Worm (Caenorhabditis elegans): ENCODE results near the gene Y59E9AL.36.
"Not testable (repeated sequence)": the region's sequence is repeated elsewhere in the genome, so short reads cannot be mapped to it uniquely, and the experiment has no call there.

The Y59E9AL.36 gene

DNA sequence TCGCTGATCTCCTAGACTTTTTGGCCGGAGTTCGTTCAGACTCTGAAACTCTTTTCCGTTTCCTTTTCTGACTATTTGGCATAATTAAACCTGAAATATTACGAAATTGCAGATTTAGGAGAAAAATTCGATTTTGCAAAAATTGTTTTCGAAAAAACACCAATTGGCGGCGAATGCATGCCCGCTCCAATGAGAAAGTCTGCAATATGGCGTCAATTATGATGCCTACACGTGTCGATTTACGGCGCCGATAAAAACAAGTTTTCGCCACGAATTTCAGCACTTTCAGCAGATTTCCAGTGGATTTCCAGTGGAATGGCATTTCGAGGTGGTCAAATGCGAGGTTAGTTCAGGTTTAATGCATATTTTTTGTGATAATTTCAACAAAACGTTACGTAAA, at the start of gene Y59E9AL.36, which contains the start of gene nbet-1:
TSS of gene Y59E9AL.36 (minus strand) at position 92 of the 400 bp plus-strand sequence.
TSS of gene nbet-1 (plus strand) at position 112 of the 400 bp plus-strand sequence.
- TF ChIP-seq W03F9.2 (tag; optimal IDR thresholded peaks at IDR 0.05) (peak; percentile 64), him-1 (tag; optimal IDR thresholded peaks at IDR 0.05) (no peak), dao-5 (tag; optimal IDR thresholded peaks at IDR 0.05) (no peak)

DNA sequence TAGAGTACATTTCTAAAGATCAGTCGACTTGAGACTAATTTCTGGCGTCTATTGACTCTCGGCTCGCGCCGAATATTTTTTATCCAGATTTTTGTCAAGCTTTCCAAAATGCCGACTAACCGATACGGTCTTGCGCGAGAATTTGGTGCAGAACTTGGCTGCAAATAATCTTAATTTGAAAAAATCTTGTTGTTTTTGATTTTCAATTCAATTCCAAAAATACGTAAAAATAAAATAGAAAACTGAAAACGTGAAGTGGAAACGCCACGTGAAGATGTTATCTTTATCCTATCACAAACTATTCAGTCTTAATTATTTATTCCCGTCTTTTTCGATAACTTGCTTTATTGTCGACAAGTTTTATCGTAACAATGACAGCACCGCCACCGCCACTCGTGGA, 49.1 kb upstream of the Y59E9AL.36 start, which contains the start of gene ttbk-2.1:
TSS of gene ttbk-2.1 (plus strand) at position 301 of the 400 bp plus-strand sequence.
- not testable (repeated sequence) for TF ChIP-seq him-1, W03F9.2, dao-5 (tag; optimal IDR thresholded peaks at IDR 0.05)

DNA sequence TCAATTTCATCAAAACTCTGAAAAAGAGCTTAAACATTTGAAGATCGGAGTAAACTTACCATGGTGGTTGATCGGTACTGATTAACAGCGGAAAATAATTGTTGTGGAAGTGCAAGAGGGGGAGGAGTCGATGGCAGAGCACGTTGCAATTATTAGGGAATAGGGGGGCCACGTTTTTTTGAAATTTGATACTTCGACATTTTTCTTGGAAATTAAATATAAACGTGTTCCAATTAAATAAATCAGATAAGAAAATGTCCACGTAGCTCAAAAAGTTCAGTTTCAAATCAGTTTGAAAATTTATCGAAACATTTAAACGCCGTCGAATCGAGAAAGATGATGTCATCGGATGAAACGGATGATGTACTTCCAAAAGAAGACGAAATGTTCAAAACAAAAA, 47.5 kb upstream of the Y59E9AL.36 start, which contains the start of gene F36H12.9:
TSS of gene F36H12.9 (plus strand) at position 301 of the 400 bp plus-strand sequence.
- not testable (repeated sequence) for TF ChIP-seq him-1, dao-5, W03F9.2 (tag; optimal IDR thresholded peaks at IDR 0.05)

DNA sequence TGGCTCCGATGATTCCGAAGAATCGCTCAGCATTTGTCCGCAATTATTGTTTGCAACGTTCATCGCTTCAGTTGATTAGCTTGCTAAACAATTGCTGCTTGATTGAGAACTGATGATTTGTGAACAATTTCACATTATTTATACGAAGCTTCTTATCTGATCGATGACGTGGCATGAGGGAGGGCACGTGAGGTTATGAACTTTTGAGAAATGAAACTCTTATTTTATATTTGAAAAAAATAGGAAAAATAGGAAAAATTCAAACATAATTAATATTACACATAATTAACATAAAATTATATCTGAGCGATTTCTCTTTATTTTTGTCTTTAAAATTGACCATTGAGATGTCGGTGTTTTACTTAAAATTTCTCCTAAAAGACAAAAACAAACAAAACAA, 45.4 kb upstream of the Y59E9AL.36 start, which contains the start of gene F36H12.10:
TSS of gene F36H12.10 (minus strand) at position 101 of the 400 bp plus-strand sequence.
- TF ChIP-seq W03F9.2, dao-5, him-1 (tag; optimal IDR thresholded peaks at IDR 0.05): not testable (repeated sequence)

DNA sequence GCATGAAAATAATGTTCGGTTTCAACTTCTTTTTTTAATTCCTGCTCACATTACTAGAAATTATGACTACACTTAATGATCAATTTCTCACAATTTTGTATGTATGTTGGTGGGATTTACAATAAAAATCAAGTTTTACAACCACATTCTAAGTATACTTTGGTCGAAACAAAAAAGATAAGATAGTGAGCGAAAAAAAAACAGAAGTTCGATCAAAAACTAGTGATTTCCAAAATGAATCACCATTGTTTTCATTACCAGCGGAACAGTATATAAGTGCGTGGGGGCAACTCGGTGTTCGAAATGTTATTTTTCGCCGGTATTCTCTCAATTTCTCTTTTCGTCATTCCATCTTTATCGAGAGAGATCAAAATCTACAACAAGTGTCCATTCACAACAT, 21.2 kb upstream of the Y59E9AL.36 start, which contains the start of gene thn-5:
TSS of gene thn-5 (plus strand) at position 301 of the 400 bp plus-strand sequence.
- TF ChIP-seq him-1 (tag; optimal IDR thresholded peaks at IDR 0.05), result no peak
- no peak for TF ChIP-seq W03F9.2 (tag; optimal IDR thresholded peaks at IDR 0.05)
- TF ChIP-seq dao-5 (tag; optimal IDR thresholded peaks at IDR 0.05), result no peak

DNA sequence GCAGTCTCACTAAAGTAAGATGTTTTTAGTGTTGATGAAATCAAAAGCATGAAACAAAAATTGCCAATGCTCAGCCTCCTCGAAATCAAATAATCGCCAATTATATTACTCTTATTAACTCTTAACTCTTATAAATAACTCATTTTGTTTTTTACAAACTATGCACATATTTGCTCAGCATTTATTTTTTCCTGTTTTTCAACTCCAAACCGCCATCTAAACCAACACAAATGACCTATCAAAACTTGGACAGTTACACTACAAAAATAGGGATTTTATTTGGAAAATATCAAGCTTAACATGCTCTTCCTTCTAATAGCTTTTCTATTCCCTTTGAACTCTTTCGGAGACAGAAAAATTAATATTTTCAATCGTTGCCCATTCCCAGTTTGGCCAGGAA, 19.3 kb upstream of the Y59E9AL.36 start, which contains the start of gene thn-6:
TSS of gene thn-6 (plus strand) at position 301 of the 400 bp plus-strand sequence.
- TF ChIP-seq W03F9.2 (tag; optimal IDR thresholded peaks at IDR 0.05) (no peak), him-1 (tag; optimal IDR thresholded peaks at IDR 0.05) (no peak), dao-5 (tag; optimal IDR thresholded peaks at IDR 0.05) (no peak)

DNA sequence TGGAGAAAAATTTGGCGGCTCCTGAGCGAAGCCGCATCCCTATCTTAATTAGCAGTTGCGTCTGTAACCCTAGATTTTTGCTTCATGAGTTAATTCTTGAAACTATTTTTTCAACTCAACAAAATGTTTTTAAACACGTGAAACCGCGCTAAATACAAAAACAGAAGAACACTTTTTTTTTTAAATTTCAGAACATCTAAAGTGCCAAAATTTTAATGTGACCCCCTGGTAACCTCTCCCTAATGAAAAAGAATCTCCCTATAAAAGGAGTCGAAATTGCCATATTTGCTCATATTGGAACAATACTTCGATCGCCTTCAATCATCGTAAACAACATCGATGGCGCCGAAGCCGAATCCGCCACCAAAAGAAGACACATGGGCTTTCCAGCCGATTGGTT, 17.3 kb upstream of the Y59E9AL.36 start, which contains the start of gene nsph-4.1:
TSS of gene nsph-4.1 (plus strand) at position 301 of the 400 bp plus-strand sequence.
- TF ChIP-seq dao-5, him-1, W03F9.2 (tag; optimal IDR thresholded peaks at IDR 0.05): not testable (repeated sequence)

DNA sequence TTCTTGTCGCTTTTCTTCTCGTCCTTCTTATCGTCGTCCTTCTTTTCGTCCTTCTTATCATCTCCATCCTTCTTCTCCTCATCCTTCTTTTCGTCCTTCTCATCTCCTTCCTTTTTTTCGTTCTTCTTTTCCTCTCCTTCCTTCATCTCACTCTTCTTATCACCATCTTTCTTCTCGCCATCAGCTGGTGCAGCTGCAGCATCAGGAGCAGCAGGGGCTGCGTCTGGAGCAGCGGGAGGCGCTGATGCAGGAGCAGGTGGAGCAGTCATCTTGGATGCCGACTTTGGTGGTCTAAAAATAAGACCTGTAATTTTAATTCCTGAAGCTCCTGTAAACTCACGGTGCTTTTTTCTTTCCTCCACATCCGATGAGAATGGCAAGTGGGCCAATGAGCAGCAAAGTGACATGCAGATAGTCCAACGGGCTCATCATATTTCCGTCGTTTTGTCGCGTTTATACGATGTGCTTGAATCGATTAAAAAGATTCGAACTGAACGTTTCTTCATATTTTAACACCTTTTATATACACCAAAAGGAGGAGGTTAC, 16.1 kb upstream of the Y59E9AL.36 start, which contains the start of gene cylc-1:
TSS of gene cylc-1 (minus strand) at position 496 of the 546 bp plus-strand sequence.
- not testable (repeated sequence) for TF ChIP-seq dao-5, him-1, W03F9.2 (tag; optimal IDR thresholded peaks at IDR 0.05)

DNA sequence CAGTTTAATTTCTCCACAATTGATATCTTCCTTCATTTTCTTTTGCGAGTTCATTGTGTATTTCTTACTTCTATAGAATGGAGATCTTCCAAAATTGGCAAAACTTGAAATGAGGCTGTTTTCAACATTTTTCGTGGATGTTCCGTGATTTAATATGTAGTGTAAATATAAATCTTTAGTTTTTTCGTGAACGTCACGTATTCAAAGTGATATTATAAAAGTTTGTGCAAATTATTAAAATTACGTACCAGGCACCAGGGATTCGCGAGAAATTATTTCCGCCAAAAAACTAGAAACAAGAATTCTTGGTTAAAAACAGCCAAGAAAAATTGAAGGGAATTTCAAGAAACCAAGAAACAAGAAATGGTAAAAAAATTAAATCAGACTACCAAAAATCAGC, 15.0 kb upstream of the Y59E9AL.36 start, which contains the start of gene Y59E9AL.8:
TSS of gene Y59E9AL.8 (minus strand) at position 101 of the 400 bp plus-strand sequence.
- TF ChIP-seq him-1 (tag; optimal IDR thresholded peaks at IDR 0.05) (no peak), dao-5 (tag; optimal IDR thresholded peaks at IDR 0.05) (no peak), W03F9.2 (tag; optimal IDR thresholded peaks at IDR 0.05) (no peak)

DNA sequence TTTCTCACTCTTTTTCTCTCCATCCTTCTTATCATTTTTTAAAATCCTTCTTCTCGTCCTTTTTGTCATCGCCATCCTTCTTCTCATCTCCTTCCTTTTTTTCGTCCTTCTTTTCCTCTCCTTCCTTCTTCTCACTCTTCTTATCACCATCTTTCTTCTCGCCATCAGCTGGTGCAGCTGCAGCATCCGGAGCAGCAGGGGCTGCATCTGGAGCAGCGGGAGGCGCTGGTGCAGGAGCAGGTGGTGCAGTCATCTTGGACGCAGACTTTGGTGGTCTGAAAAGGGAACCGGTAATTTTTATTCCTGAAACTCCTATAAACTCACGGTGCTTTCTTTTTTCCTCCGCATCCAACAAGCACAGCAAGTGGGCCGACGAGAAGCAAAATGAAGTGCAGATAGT, 12.4 kb upstream of the Y59E9AL.36 start:
- TF ChIP-seq dao-5 (tag; optimal IDR thresholded peaks at IDR 0.05) (no peak), W03F9.2 (tag; optimal IDR thresholded peaks at IDR 0.05) (no peak), him-1 (tag; optimal IDR thresholded peaks at IDR 0.05) (no peak)

DNA sequence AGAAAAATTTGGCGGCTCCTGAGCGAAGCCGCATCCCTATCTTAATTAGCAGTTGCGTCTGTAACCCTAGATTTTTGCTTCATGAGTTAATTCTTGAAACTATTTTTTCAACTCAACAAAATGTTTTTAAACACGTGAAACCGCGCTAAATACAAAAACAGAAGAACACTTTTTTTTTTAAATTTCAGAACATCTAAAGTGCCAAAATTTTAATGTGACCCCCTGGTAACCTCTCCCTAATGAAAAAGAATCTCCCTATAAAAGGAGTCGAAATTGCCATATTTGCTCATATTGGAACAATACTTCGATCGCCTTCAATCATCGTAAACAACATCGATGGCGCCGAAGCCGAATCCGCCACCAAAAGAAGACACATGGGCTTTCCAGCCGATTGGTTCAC, 9.2 kb upstream of the Y59E9AL.36 start, which contains the start of gene nsph-4.2:
TSS of gene nsph-4.2 (plus strand) at position 301 of the 400 bp plus-strand sequence.
- not testable (repeated sequence) for TF ChIP-seq dao-5, W03F9.2, him-1 (tag; optimal IDR thresholded peaks at IDR 0.05)

DNA sequence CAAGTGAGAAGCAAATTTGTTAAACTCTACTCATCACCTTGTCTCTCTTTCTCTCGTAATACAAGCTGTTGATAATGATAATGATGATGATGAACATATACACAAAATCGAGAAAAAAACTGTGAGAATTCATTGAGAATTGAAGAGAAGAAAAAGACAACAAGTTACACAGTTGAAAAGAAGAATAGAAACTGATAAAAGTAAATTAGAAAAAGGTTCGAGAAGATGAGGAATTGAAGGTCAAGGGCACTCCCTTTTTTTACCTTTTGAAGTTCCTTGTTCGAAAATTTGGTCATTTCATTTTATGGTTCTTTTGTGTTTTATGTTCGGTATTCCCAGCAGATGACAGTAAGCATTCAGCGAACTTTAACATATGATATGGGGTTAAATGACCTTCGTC, 7.1 kb upstream of the Y59E9AL.36 start:
- no peak for TF ChIP-seq dao-5 (tag; optimal IDR thresholded peaks at IDR 0.05)

DNA sequence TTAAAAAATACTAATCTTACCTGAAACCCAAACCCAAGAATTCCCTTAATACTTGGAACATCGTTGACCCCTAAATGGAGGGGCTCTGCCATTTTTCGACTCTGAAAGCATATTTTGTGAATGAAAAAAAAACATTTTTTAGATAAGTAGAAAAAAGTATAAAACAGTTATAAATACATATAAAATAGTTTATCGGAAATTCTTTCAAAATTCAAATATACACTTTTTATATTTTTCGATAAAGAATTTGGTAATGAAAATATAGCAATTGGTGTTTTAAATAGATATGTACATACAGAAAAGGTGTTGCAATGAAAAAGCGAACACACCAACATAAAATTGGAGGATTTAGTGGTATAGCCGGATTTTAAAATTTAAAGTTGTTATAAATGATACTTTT, 5.8 kb upstream of the Y59E9AL.36 start, which contains the start of gene Y59E9AL.4:
TSS of gene Y59E9AL.4 (minus strand) at position 101 of the 400 bp plus-strand sequence.
- TF ChIP-seq W03F9.2 (tag; optimal IDR thresholded peaks at IDR 0.05) (no peak), dao-5 (tag; optimal IDR thresholded peaks at IDR 0.05) (no peak), him-1 (tag; optimal IDR thresholded peaks at IDR 0.05) (no peak)

DNA sequence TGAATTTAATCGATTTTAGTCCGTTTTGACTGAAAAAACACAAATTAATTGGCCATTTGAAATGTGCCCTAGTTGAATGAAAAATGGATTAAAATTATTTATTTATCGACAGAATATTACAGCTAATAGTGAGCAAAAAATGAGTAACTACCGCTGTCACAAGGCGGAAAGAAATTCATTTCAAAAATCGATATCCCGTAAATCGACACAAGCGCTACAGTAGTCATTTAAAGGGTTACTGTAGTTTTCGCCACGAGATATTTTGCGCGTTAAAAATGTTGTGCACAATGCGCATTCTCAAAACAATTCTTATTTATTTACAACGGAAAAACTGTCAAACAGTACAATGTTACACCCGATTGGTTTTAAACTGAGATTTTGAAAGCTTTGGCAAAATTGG, 1.3 kb upstream of the Y59E9AL.36 start:
- TF ChIP-seq W03F9.2 (tag; optimal IDR thresholded peaks at IDR 0.05) (no peak), dao-5 (tag; optimal IDR thresholded peaks at IDR 0.05) (no peak), him-1 (tag; optimal IDR thresholded peaks at IDR 0.05) (no peak)

Data from whole organism, L4/young adult.